Fruit fly (Drosophila melanogaster) Kc167 (cell line): Measurements from ENCODE around the gene Sumo.

ENCODE experiments used
- Myc ChIP-seq: fragments of >200 bp; optimal IDR thresholded peaks from 2 replicates; lab custom pipeline; 2017; ENCODE audit warnings: missing external identifiers
- Sin3A ChIP-seq: fragments of >200 bp; optimal IDR thresholded peaks from 2 replicates; lab custom pipeline; 2018; ENCODE audit warnings: missing external identifiers
- h ChIP-seq: fragments of >200 bp; optimal IDR thresholded peaks from 3 replicates; lab custom pipeline; 2018; ENCODE audit warnings: missing external identifiers
- insv ChIP-seq: fragments of >200 bp; optimal IDR thresholded peaks from 3 replicates; lab custom pipeline; 2018; ENCODE audit warnings: missing external identifiers
- psq ChIP-seq: fragments of >200 bp; optimal IDR thresholded peaks from 2 replicates; lab custom pipeline; 2017; ENCODE audit warnings: missing external identifiers
- ttk ChIP-seq: sonication (Bioruptor generic); optimal IDR thresholded peaks from 2 replicates; lab custom pipeline; 2017; ENCODE audit warnings: missing external identifiers

The Sumo gene

DNA sequence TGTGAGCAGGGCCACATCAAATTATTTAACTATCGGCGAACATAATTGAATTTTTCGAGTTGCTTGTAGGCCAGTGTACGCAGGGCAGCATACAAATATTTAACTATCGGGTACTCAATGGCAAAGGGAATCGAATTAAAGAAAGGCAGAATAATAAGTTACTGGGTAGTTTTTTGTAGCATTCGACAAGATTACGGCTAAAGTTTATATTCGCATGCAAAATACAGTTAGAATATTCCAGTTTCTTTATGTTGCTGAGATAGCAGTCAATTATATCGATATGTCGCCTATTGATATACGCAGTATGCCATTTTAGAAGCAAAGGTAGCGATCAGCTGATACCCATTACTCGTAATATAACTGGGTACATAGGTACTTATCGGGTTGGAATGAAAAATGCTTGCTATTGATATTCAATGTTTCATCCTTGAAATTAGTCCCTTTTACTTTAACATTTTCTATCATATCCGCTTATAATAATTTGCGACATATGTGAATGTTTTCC, 621 bp upstream of the Sumo start:
- TF ChIP-seq Sin3A (lab: Kevin White, UChicago) (no peak), h (lab: Kevin White, UChicago) (no peak), Myc (lab: Kevin White, UChicago) (no peak), psq (lab: Kevin White, UChicago) (no peak), insv (lab: Kevin White, UChicago) (no peak), ttk (lab: Kevin White, UChicago) (no peak)

DNA sequence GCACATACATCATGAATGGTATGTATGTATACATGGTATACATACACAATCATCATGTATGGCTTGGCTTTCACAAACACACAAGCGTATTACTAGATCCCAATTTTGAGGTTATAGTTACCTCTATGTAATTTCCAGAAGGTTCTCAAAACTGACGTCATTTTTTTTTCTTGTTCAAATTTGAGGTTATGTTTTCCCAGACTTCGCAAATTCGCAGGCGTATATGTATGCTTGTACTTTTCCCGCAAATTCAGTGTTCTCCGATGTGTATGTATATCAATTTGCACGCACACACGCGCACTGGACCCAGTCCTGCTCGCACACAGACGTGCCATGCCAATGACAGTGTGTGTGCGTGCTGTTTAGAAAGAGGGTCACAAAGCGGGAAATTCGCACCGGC, 1.1 kb downstream of the Sumo start:
- TF ChIP-seq psq (lab: Kevin White, UChicago) = no peak
- TF ChIP-seq Myc (lab: Kevin White, UChicago) = no peak
- TF ChIP-seq Sin3A (lab: Kevin White, UChicago) = no peak
- no peak for TF ChIP-seq insv (lab: Kevin White, UChicago)
- no peak for TF ChIP-seq h (lab: Kevin White, UChicago)
- TF ChIP-seq ttk (lab: Kevin White, UChicago) = no peak

DNA sequence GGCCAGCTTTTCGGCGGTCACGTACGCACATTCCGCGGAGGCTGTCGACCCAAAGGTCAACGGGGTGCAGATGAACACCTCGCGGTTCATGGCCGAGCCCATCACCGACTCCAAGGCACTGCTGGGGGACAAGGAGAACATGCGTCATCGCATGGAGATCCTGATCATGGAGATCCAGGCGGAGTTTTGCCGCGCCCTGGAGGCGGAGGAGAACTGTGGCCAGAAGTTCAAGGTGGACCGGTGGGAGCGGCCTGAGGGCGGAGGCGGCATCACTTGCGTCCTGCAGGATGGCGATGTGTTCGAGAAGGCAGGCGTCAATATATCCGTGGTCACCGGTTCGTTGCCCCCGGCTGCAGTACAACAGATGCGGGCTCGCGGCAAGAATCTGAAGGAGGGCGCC, 2.8 kb downstream of the Sumo start:
- TF ChIP-seq h (lab: Kevin White, UChicago) (no peak), Myc (lab: Kevin White, UChicago) (no peak), psq (lab: Kevin White, UChicago) (no peak), Sin3A (lab: Kevin White, UChicago) (no peak), ttk (lab: Kevin White, UChicago) (peak; percentile 17), insv (lab: Kevin White, UChicago) (no peak)

DNA sequence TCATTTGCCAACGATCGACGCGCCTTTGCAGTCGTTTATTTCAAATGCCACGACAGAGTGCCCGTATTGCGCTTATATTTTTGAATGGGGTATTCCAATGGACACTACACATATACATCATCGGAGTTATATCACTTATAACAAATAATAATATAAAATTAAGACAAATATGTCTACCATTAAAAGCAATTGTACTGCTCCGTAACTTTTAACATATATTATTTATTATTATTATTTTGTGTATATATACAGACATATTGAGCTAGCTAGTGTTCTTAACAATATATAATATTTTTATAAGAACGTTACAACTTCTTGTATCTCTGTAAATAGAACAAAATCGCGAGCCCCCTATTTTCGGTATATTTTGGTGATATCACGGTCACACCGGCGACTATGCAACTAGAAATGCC, 3.4 kb downstream of the Sumo start, which contains the start of the genes sip2 and Coprox:
TSS of gene sip2 (minus strand) at position 53 of the 413 bp plus-strand sequence.
TSS of gene Coprox (plus strand) at position 400 of the 413 bp plus-strand sequence.
- TF ChIP-seq ttk (lab: Kevin White, UChicago) = no peak
- TF ChIP-seq psq (lab: Kevin White, UChicago) = no peak
- TF ChIP-seq h (lab: Kevin White, UChicago) = no peak
- no peak for TF ChIP-seq Myc (lab: Kevin White, UChicago)
- TF ChIP-seq Sin3A (lab: Kevin White, UChicago) = no peak
- no peak for TF ChIP-seq insv (lab: Kevin White, UChicago)

DNA sequence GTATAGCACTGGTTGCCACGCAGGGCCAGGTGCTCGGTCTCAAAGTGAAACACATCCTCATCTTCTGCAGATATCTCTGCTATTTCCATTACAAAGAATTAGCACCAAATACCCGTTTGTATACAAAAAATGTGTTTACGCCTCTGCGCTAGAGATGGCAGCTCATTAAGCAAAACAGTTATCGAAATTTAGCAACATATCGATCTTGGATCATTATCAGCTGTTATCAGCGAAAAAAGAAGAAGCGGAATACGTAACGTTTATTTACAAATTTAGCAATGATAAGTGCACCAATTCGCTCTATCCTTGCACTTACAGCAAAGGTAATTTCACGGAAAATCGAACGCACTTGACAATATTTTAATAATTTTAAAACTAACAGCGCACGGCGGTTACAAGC, 7.3 kb downstream of the Sumo start, which contains the start of the genes Atac1 and Hmgcl:
TSS of gene Atac1 (minus strand) at position 164 of the 400 bp plus-strand sequence.
TSS of gene Hmgcl (plus strand) at position 213 of the 400 bp plus-strand sequence.
- TF ChIP-seq ttk (lab: Kevin White, UChicago) (no peak), Myc (lab: Kevin White, UChicago) (no peak)

DNA sequence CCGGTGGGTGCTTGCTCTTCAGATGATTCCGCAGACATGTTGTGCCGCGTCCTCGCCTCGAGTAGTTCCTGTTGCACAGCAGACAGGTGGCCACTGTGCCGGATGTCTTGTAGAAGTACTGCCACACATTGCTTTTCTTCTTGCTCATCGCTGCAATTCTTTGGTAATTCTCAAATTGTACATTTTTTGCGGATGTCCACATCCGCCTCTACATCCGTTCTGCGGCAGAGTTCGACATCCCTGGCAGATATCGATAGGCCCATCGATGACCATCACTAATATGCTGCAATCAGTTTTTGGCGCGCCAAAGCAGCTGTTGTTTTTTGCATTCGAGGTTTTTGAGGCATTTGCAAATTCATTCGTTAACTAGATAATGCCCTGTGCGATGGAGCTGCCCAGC, 10.7 kb downstream of the Sumo start, which contains the start of the genes CG13775 and CG3430:
TSS of gene CG13775 (minus strand) at position 226 of the 400 bp plus-strand sequence.
TSS of gene CG3430 (plus strand) at position 284 of the 400 bp plus-strand sequence.
- TF ChIP-seq h (lab: Kevin White, UChicago) = no peak
- no peak for TF ChIP-seq Sin3A (lab: Kevin White, UChicago)
- TF ChIP-seq Myc (lab: Kevin White, UChicago) = no peak
- TF ChIP-seq insv (lab: Kevin White, UChicago) = no peak
- no peak for TF ChIP-seq ttk (lab: Kevin White, UChicago)
- no peak for TF ChIP-seq psq (lab: Kevin White, UChicago)

DNA sequence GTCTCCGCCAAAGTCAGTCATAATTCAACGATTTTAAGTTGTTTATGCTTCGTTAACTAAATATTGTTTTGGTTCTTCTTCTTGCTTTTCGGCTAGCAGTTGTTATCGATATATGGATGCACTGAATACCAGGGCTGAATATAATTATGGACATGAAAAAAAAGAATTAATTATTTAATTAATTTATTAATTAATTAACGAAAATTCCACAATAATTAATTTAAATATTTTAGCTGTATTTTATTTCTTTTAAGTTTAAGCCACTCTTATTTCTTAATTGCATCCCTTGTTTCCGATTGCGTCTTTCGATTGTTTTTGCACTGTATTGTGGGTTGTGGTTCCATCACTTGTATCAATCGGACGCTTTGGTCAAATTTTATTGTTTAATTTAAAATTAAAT, 17.3 kb downstream of the Sumo start, which contains the start of the genes Gas41 and SA1:
TSS of gene Gas41 (minus strand) at position 112 of the 400 bp plus-strand sequence.
TSS of gene SA1 (plus strand) at position 326 of the 400 bp plus-strand sequence.
- no peak for TF ChIP-seq insv (lab: Kevin White, UChicago)
- no peak for TF ChIP-seq psq (lab: Kevin White, UChicago)
- no peak for TF ChIP-seq ttk (lab: Kevin White, UChicago)
- TF ChIP-seq h (lab: Kevin White, UChicago) = no peak
- TF ChIP-seq Sin3A (lab: Kevin White, UChicago) = no peak
- no peak for TF ChIP-seq Myc (lab: Kevin White, UChicago)

DNA sequence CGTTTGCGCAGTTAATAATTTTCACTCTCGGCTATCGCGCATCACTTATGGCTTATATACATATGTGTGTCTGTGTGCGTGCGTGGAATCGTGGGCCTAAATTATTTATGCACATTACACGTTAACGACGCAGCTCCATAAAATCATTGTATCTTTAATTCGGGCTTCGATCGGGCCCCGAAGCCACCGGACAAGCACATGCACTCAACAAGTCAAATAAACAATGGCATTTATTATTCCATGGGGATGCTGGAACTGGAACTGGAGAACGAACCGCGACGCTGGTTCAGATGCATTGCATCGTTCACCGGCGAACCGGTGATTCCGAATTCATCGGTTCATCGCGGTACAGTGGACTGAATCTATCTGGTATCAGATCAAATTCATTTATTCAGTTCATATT, 18.9 kb downstream of the Sumo start, which contains the start of gene ihog:
TSS of gene ihog (minus strand) at position 269 of the 403 bp plus-strand sequence.
- TF ChIP-seq ttk (lab: Kevin White, UChicago) (no peak), Myc (lab: Kevin White, UChicago) (no peak), insv (lab: Kevin White, UChicago) (no peak), h (lab: Kevin White, UChicago) (no peak), Sin3A (lab: Kevin White, UChicago) (no peak), psq (lab: Kevin White, UChicago) (no peak)

DNA sequence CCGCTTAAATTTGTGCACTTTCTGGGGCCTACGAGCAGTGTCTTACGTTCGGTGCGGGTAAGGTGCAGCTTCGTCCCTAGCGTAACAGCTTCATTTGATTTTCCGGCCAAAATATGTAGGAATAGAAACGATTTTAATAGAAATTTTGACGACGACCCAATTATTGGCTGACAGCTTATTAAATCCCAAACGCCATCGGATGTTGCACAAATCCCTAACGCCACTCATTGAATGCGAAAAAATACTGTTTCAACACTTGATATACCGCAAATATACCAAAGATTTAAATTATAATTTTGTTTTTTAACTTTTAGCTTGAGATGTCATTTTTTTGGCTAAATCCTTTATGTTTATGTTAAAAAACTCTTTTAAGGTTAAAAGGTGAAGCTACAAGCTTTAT, 22.4 kb downstream of the Sumo start, which contains the start of gene Fgop2:
TSS of gene Fgop2 (minus strand) at position 202 of the 400 bp plus-strand sequence.
- no peak for TF ChIP-seq insv (lab: Kevin White, UChicago)
- no peak for TF ChIP-seq Myc (lab: Kevin White, UChicago)
- no peak for TF ChIP-seq psq (lab: Kevin White, UChicago)
- TF ChIP-seq Sin3A (lab: Kevin White, UChicago) = no peak
- TF ChIP-seq ttk (lab: Kevin White, UChicago) = no peak

DNA sequence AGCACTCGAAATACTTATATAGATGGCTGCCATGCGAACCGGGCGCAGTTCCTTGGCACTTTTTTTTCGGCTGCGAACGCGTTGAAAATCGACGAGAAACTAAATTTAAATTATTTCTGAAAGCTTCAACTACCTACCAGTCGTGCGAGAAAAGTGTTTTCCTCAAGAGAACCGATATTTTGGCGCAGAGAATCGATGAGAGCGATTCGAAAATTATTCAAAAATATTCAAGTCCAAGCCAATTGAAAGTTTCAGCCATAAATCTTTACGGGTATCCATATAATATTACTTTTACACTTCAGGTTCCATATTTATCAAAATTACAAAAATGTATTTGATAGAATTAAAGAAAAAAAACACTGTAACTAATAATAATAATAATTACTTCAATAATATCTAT, 24.7 kb downstream of the Sumo start, which contains the start of gene CG18304:
TSS of gene CG18304 (minus strand) at position 101 of the 400 bp plus-strand sequence.
- TF ChIP-seq ttk (lab: Kevin White, UChicago) (no peak), psq (lab: Kevin White, UChicago) (no peak), Myc (lab: Kevin White, UChicago) (no peak), Sin3A (lab: Kevin White, UChicago) (no peak), insv (lab: Kevin White, UChicago) (no peak), h (lab: Kevin White, UChicago) (no peak)

DNA sequence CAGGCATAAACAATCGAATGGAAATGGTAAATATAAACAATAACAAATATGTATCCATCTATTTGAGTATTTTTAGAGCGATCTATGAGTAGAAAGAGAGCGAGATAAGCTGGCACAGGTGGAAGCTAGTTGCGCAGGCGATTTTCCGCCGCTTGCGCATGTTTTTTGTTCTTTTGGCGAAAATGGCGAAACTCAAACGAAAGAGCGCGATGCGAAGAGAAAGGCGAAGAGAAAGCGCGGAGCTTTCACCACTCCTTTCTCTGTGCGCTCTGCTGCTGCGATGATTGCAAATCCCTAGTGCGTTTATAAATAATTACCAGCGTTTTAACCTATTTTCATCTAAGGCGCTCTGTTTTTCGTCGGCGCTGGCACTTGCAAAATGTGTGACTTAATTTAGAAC, 25.7 kb downstream of the Sumo start:
- no peak for TF ChIP-seq Myc (lab: Kevin White, UChicago)
- TF ChIP-seq psq (lab: Kevin White, UChicago) = no peak
- no peak for TF ChIP-seq Sin3A (lab: Kevin White, UChicago)
